Fruit fly (Drosophila melanogaster): ENCODE data around the gene CG9109.

CG9109 gene

DNA sequence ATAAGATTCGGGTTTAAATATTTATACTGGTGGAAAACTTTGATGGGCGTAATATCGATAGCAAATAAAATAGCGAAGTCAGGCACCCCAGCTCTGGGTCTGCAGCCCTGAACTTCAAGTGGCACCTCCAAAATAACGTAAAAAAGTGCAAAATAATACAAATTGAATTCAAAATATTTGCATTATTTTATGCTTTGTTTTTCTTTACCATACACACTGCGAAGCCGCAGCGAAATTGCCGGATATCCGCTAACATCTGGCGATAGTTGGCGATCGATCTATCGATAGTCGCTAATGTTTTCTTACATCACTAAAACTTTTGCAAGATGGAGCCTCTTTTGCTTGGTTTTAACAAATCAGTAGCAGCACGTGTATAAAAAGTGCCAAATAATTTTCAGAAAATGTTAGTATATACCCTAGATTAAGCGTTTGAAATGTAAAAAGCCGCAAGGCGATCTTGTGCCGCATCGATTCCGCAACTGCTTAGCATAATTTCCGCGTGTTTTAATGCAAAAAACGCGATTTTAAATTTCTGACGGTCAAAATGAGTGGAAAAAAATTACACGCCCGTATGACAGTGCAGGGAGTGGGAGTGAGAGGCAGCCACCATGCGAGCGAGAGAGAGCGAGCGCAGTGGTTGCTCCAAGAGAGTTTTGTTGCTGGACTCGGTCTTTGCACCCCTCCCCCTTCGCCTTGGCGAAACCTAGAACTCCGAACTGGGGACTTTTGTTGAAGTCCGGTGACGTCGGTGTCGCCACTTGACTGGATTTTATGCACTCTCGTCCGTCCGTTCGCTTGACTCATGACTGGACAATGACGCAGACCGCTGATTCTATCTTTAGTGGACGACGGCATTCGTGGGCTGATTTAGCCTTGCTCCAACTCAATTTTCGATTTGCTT, 52.5 kb downstream of the CG9109 start, which contains the start of gene eIF4A (continued):
- peak; percentile 66 for TF ChIP-seq CG1603 (tag; optimal IDR thresholded peaks at IDR 0.05)
- TF ChIP-seq CG9876 (GFP tag; optimal IDR thresholded peaks at IDR 0.05) = peak; percentile 7
- TF ChIP-seq CG8281 (tag; optimal IDR thresholded peaks at IDR 0.05) = no peak
- TF ChIP-seq otp (GFP tag; IDR thresholded peaks at IDR 0.05) = no peak
- TF ChIP-seq D19A (tag; optimal IDR thresholded peaks at IDR 0.05) = no peak
- no peak for TF ChIP-seq CG13123 (GFP tag; optimal IDR thresholded peaks at IDR 0.05)
- TF ChIP-seq Chrac-16 (GFP tag; optimal IDR thresholded peaks at IDR 0.05) = no peak
- no peak for TF ChIP-seq dati (GFP tag; IDR thresholded peaks at IDR 0.05)
- peak; percentile 48 for TF ChIP-seq CG13775 (GFP tag; optimal IDR thresholded peaks at IDR 0.05)
- no peak for TF ChIP-seq sd (tag; optimal IDR thresholded peaks at IDR 0.05)
- TF ChIP-seq Hr51 (GFP tag; optimal IDR thresholded peaks at IDR 0.05) = no peak
- peak; percentile 27 for TF ChIP-seq CG8924 (tag; optimal IDR thresholded peaks at IDR 0.05)
- TF ChIP-seq Mad (GFP tag; optimal IDR thresholded peaks at IDR 0.05) = no peak
- no peak for TF ChIP-seq dmrt99B (tag; optimal IDR thresholded peaks at IDR 0.05)
- TF ChIP-seq Optix (GFP tag; IDR thresholded peaks at IDR 0.05) = no peak
- no peak for TF ChIP-seq lilli (GFP tag; optimal IDR thresholded peaks at IDR 0.05)
- peak; percentile 1 for TF ChIP-seq CG10979 (tag; optimal IDR thresholded peaks at IDR 0.05)
- TF ChIP-seq klu (GFP tag; IDR thresholded peaks at IDR 0.05) = no peak
- TF ChIP-seq run (tag; optimal IDR thresholded peaks at IDR 0.05) = no peak
- TF ChIP-seq dpn (GFP tag; optimal IDR thresholded peaks at IDR 0.05) = no peak
- no peak for TF ChIP-seq trh (GFP tag; optimal IDR thresholded peaks at IDR 0.05)
- TF ChIP-seq CG14014 (GFP tag; IDR thresholded peaks at IDR 0.05) = no peak
- no peak for TF ChIP-seq CG32532 (GFP tag; IDR thresholded peaks at IDR 0.05)
- no peak for TF ChIP-seq CG13287 (GFP tag; IDR thresholded peaks at IDR 0.05; ENCODE audit: partially characterized antibody)
- no peak for TF ChIP-seq CG7357 (GFP tag; IDR thresholded peaks at IDR 0.05)
- TF ChIP-seq Kr (GFP tag; optimal IDR thresholded peaks at IDR 0.05) = no peak
- no peak for TF ChIP-seq sima (GFP tag; optimal IDR thresholded peaks at IDR 0.05)
- no peak for TF ChIP-seq Eip74EF (GFP tag; optimal IDR thresholded peaks at IDR 0.05)
- no peak for TF ChIP-seq pnt (GFP tag; optimal IDR thresholded peaks at IDR 0.05)
- TF ChIP-seq kni (GFP tag; optimal IDR thresholded peaks at IDR 0.05) = no peak
- TF ChIP-seq Trl (optimal IDR thresholded peaks at IDR 0.05) = peak; percentile 84 to 90
- TF ChIP-seq Trl (GFP tag; optimal IDR thresholded peaks at IDR 0.05) = no peak
- 0 out of 2 replicates have a peak, but pooled peaks have one; percentile 43 for TF ChIP-seq CG6272 (GFP tag; IDR thresholded peaks at IDR 0.05)
- TF ChIP-seq Dfd (GFP tag; optimal IDR thresholded peaks at IDR 0.05) = no peak
- TF ChIP-seq CG14710 (tag; optimal IDR thresholded peaks at IDR 0.05) = peak; percentile 73
- no peak for TF ChIP-seq tna (GFP tag; IDR thresholded peaks at IDR 0.05; ENCODE audit: partially characterized antibody)
- TF ChIP-seq CG1602 (GFP tag; optimal IDR thresholded peaks at IDR 0.05) = no peak
- no peak for TF ChIP-seq CG14050 (GFP tag; IDR thresholded peaks at IDR 0.05)
- TF ChIP-seq MESR4 (GFP tag; optimal IDR thresholded peaks at IDR 0.05) = peak; percentile 96
- peak; percentile 41 for TF ChIP-seq hkb (optimal IDR thresholded peaks at IDR 0.05)
- TF ChIP-seq hkb (GFP tag; IDR thresholded peaks at IDR 0.05) = no peak
- TF ChIP-seq dm (GFP tag; optimal IDR thresholded peaks at IDR 0.05) = peak; percentile 85
- no peak for TF ChIP-seq ato (GFP tag; IDR thresholded peaks at IDR 0.05; ENCODE audit: partially characterized antibody)
- peak; percentile 54 for TF ChIP-seq CG12659 (GFP tag; optimal IDR thresholded peaks at IDR 0.05)
- no peak for TF ChIP-seq CG11456 (GFP tag; IDR thresholded peaks at IDR 0.05)
- no peak for TF ChIP-seq tin (GFP tag; optimal IDR thresholded peaks at IDR 0.05)
- peak; percentile 23 for TF ChIP-seq Asciz (GFP tag; optimal IDR thresholded peaks at IDR 0.05)
- no peak for TF ChIP-seq CG2889 (GFP tag; IDR thresholded peaks at IDR 0.05)
- TF ChIP-seq Abd-B (GFP tag; optimal IDR thresholded peaks at IDR 0.05) = peak; percentile 57
